Fruit fly (Drosophila melanogaster) whole organism, embryonic: ENCODE results near the gene Mco4.

ENCODE experiments used
- Antp ChIP-seq: fragments of 200-800 bp; sonication (Bioruptor generic); optimal IDR thresholded peaks from 3 replicates; lab custom pipeline; 2016; ENCODE audit warnings: missing biosample characterization, missing genetic modification characterization
- Asciz ChIP-seq: fragments of 200-800 bp; sonication (Bioruptor generic); optimal IDR thresholded peaks from 2 replicates; lab custom pipeline; 2017; ENCODE audit warnings: missing biosample characterization, mild to moderate bottlenecking, missing genetic modification characterization, missing genetic modification reagents
- Atf3 ChIP-seq: fragments of 200-800 bp; sonication (Bioruptor generic); optimal IDR thresholded peaks from 3 replicates; lab custom pipeline; 2016; ENCODE audit warnings: missing biosample characterization, missing genetic modification characterization
- BEAF-32 ChIP-seq: fragments of 200-800 bp; sonication (Bioruptor generic); optimal IDR thresholded peaks from 3 replicates; lab custom pipeline; 2017; ENCODE audit warnings: missing biosample characterization, missing genetic modification characterization, mild to moderate bottlenecking, moderate library complexity, missing genetic modification reagents
- CG1024 ChIP-seq: fragments of 200-800 bp; sonication (Bioruptor generic); IDR thresholded peaks from 2 replicates; pipeline ENCODE4 v1.3.6; 2022; ENCODE audit warnings: missing biosample characterization, missing genetic modification characterization
- CG10321 ChIP-seq: fragments of 200-800 bp; sonication (Bioruptor generic); IDR thresholded peaks from 2 replicates; pipeline ENCODE4 v1.3.6; 2022; ENCODE audit warnings: missing biosample characterization, missing genetic modification characterization
- CG12104 ChIP-seq: fragments of 200-800 bp; sonication (Bioruptor generic); optimal IDR thresholded peaks from 3 replicates; lab custom pipeline; 2016; ENCODE audit warnings: missing biosample characterization, missing genetic modification characterization
- CG1233 ChIP-seq: fragments of 200-800 bp; sonication (Bioruptor generic); optimal IDR thresholded peaks from 4 replicates; lab custom pipeline; 2018; ENCODE audit warnings: missing biosample characterization, mild to moderate bottlenecking, missing genetic modification characterization
- CG13775 ChIP-seq: fragments of 200-800 bp; sonication (Bioruptor generic); optimal IDR thresholded peaks from 3 replicates; lab custom pipeline; 2017; ENCODE audit warnings: missing biosample characterization, mild to moderate bottlenecking, missing genetic modification characterization
- CG18619 ChIP-seq: fragments of 200-800 bp; sonication (Bioruptor generic); optimal IDR thresholded peaks from 3 replicates; lab custom pipeline; 2017; ENCODE audit warnings: missing biosample characterization, mild to moderate bottlenecking, missing genetic modification characterization
- CG31365 ChIP-seq: fragments of 200-800 bp; sonication (Bioruptor generic); optimal IDR thresholded peaks from 2 replicates; lab custom pipeline; 2018; ENCODE audit warnings: missing biosample characterization, mild to moderate bottlenecking, missing genetic modification characterization
- CG31388 ChIP-seq: fragments of 200-800 bp; sonication (Bioruptor generic); optimal IDR thresholded peaks from 2 replicates; lab custom pipeline; 2016; ENCODE audit warnings: missing biosample characterization, missing genetic modification characterization
- CG33213 ChIP-seq: fragments of 200-800 bp; sonication (Bioruptor generic); optimal IDR thresholded peaks from 3 replicates; lab custom pipeline; 2016; ENCODE audit warnings: missing biosample characterization, missing genetic modification characterization
- CG42726 ChIP-seq: fragments of 200-800 bp; sonication (Bioruptor generic); IDR thresholded peaks from 2 replicates; pipeline ENCODE4 v1.3.6; 2022; ENCODE audit warnings: missing biosample characterization, missing genetic modification characterization; ENCODE audit not compliant: partially characterized antibody
- CG5245 ChIP-seq: fragments of 200-800 bp; sonication (Bioruptor generic); optimal IDR thresholded peaks from 3 replicates; lab custom pipeline; 2016; ENCODE audit warnings: missing biosample characterization, missing genetic modification characterization
- CG6654 ChIP-seq: fragments of 200-800 bp; sonication (Bioruptor generic); optimal IDR thresholded peaks from 2 replicates; lab custom pipeline; 2017; ENCODE audit warnings: missing biosample characterization, mild to moderate bottlenecking, missing genetic modification characterization
- CG6689 ChIP-seq: fragments of 200-800 bp; sonication (Bioruptor generic); IDR thresholded peaks from 2 replicates; pipeline ENCODE4 v1.3.6; 2022; ENCODE audit warnings: missing biosample characterization, missing genetic modification characterization
- Dll ChIP-seq: fragments of 200-800 bp; sonication (Bioruptor generic); IDR thresholded peaks from 4 replicates; pipeline ENCODE4 v1.3.6; 2022; ENCODE audit warnings: missing biosample characterization, missing genetic modification characterization; ENCODE audit not compliant: partially characterized antibody
- Elba2 ChIP-seq: fragments of 200-800 bp; sonication (Bioruptor generic); optimal IDR thresholded peaks from 3 replicates; lab custom pipeline; 2016; ENCODE audit warnings: missing biosample characterization, missing genetic modification characterization
- Fer2 ChIP-seq: fragments of 200-800 bp; sonication (Bioruptor generic); optimal IDR thresholded peaks from 2 replicates; lab custom pipeline; 2018; ENCODE audit warnings: missing biosample characterization, mild to moderate bottlenecking, missing genetic modification characterization, moderate library complexity
- H2.0 ChIP-seq: fragments of 200-800 bp; sonication (Bioruptor generic); IDR thresholded peaks from 2 replicates; pipeline ENCODE4 v1.3.6; 2022; ENCODE audit warnings: missing biosample characterization, missing genetic modification characterization
- HLH3B ChIP-seq: fragments of 200-800 bp; sonication (Bioruptor generic); IDR thresholded peaks from 2 replicates; pipeline ENCODE4 v1.3.6; 2022; ENCODE audit warnings: missing biosample characterization, missing genetic modification characterization
- Hmr ChIP-seq: fragments of 200-800 bp; sonication (Bioruptor generic); optimal IDR thresholded peaks from 3 replicates; lab custom pipeline; 2017; ENCODE audit warnings: mild to moderate bottlenecking, missing biosample characterization, missing genetic modification reagents, missing genetic modification characterization
- Kr ChIP-seq: fragments of 200-800 bp; sonication (Bioruptor generic); optimal IDR thresholded peaks from 2 replicates; lab custom pipeline; 2017; ENCODE audit warnings: missing biosample characterization, mild to moderate bottlenecking, missing genetic modification characterization
- NC2α ChIP-seq: fragments of 200-800 bp; sonication (Bioruptor generic); optimal IDR thresholded peaks from 2 replicates; lab custom pipeline; 2016; ENCODE audit warnings: missing biosample characterization, missing genetic modification characterization
- Poxn ChIP-seq: fragments of 200-800 bp; sonication (Bioruptor generic); IDR thresholded peaks from 2 replicates; pipeline ENCODE4 v1.3.6; 2022; ENCODE audit warnings: missing biosample characterization, missing genetic modification characterization
- Ptx1 ChIP-seq: fragments of 200-800 bp; sonication (Bioruptor generic); IDR thresholded peaks from 2 replicates; pipeline ENCODE4 v1.3.6; 2022; ENCODE audit warnings: missing biosample characterization, missing genetic modification characterization
- Rfx ChIP-seq: fragments of 200-800 bp; sonication (Bioruptor generic); IDR thresholded peaks from 2 replicates; pipeline ENCODE4 v1.3.6; 2022; ENCODE audit warnings: missing biosample characterization, missing genetic modification characterization
- Xrp1 ChIP-seq: fragments of 200-800 bp; sonication (Bioruptor generic); IDR thresholded peaks from 2 replicates; pipeline ENCODE4 v1.3.6; 2022; ENCODE audit warnings: missing biosample characterization, missing genetic modification characterization
- abd-A ChIP-seq: fragments of 200-800 bp; sonication (Bioruptor generic); optimal IDR thresholded peaks from 3 replicates; lab custom pipeline; 2019; ENCODE audit warnings: missing biosample characterization, mild to moderate bottlenecking, missing genetic modification characterization, moderate library complexity
- bbx ChIP-seq: fragments of 200-800 bp; sonication (Bioruptor generic); IDR thresholded peaks from 2 replicates; pipeline ENCODE4 v1.3.6; 2022; ENCODE audit warnings: missing biosample characterization, missing genetic modification characterization; ENCODE audit not compliant: partially characterized antibody
- cg ChIP-seq: fragments of 200-800 bp; sonication (Bioruptor generic); optimal IDR thresholded peaks from 3 replicates; lab custom pipeline; 2019; ENCODE audit warnings: missing biosample characterization, mild to moderate bottlenecking, missing genetic modification characterization, moderate library complexity
- crc ChIP-seq: fragments of 200-800 bp; sonication (Bioruptor generic); optimal IDR thresholded peaks from 2 replicates; lab custom pipeline; 2016; ENCODE audit warnings: missing biosample characterization, missing genetic modification characterization
- da ChIP-seq: fragments of 200-800 bp; sonication (Bioruptor generic); optimal IDR thresholded peaks from 2 replicates; lab custom pipeline; 2016; ENCODE audit warnings: missing biosample characterization, missing genetic modification characterization
- dati ChIP-seq: fragments of 200-800 bp; sonication (Bioruptor generic); IDR thresholded peaks from 2 replicates; pipeline ENCODE4 v1.3.6; 2022; ENCODE audit warnings: missing biosample characterization, missing genetic modification characterization
- dmrt99B ChIP-seq: fragments of 200-800 bp; sonication (Bioruptor generic); optimal IDR thresholded peaks from 2 replicates; lab custom pipeline; 2018; ENCODE audit warnings: missing biosample characterization, mild to moderate bottlenecking, missing genetic modification characterization, moderate library complexity
- dysf ChIP-seq: fragments of 200-800 bp; sonication (Bioruptor generic); IDR thresholded peaks from 3 replicates; pipeline ENCODE4 v1.3.6; 2022; ENCODE audit warnings: missing biosample characterization, missing genetic modification characterization
- esg ChIP-seq: fragments of 200-800 bp; sonication (Bioruptor generic); conservative IDR thresholded peaks from 2 replicates; pipeline ENCODE4 v1.3.6; 2022; ENCODE audit warnings: missing biosample characterization, missing genetic modification characterization
- fd3F ChIP-seq: fragments of 200-800 bp; sonication (Bioruptor generic); optimal IDR thresholded peaks from 2 replicates; lab custom pipeline; 2018; ENCODE audit warnings: missing biosample characterization, mild to moderate bottlenecking, missing genetic modification characterization, moderate library complexity
- ftz-f1 ChIP-seq: fragments of 200-800 bp; sonication (Bioruptor generic); optimal IDR thresholded peaks from 2 replicates; lab custom pipeline; 2016; ENCODE audit warnings: missing biosample characterization, missing genetic modification characterization
- hb ChIP-seq: fragments of 200-800 bp; sonication (Bioruptor generic); IDR thresholded peaks from 3 replicates; pipeline ENCODE4 v1.3.6; 2022; ENCODE audit warnings: missing biosample characterization, missing genetic modification characterization; ENCODE audit not compliant: partially characterized antibody
- hkb ChIP-seq, 2 experiments: fragments of 200-800 bp in 1 of 2; fragments of >200 bp in 1 of 2; sonication (Bioruptor generic) in 1 of 2; IDR thresholded peaks in 1 of 2; optimal IDR thresholded peaks in 1 of 2; 2 replicates each; pipeline versions ENCODE4 v1.3.6 to Lab custom; 2017 to 2022; ENCODE audit warnings: missing biosample characterization in 1 of 2, missing genetic modification characterization in 1 of 2
- jumu ChIP-seq: fragments of 200-800 bp; sonication (Bioruptor generic); optimal IDR thresholded peaks from 3 replicates; lab custom pipeline; 2016; ENCODE audit warnings: missing biosample characterization, missing genetic modification characterization
- kah ChIP-seq: fragments of 200-800 bp; sonication (Bioruptor generic); optimal IDR thresholded peaks from 2 replicates; lab custom pipeline; 2018; ENCODE audit warnings: missing biosample characterization, mild to moderate bottlenecking, missing genetic modification characterization
- mam ChIP-seq: fragments of 200-800 bp; sonication (Bioruptor generic); optimal IDR thresholded peaks from 3 replicates; lab custom pipeline; 2016; ENCODE audit warnings: missing biosample characterization, missing genetic modification characterization
- prd ChIP-seq, 3 experiments: fragments of >200 bp in 2 of 3; fragments of 200-800 bp in 1 of 3; sonication (Bioruptor generic) in 1 of 3; optimal IDR thresholded peaks in 2 of 3; IDR thresholded peaks in 1 of 3; 2 replicates in 2 of 3; 3 replicates in 1 of 3; pipeline versions ENCODE4 v1.3.6 to Lab custom; 2017 to 2022; ENCODE audit warnings: missing biosample characterization in 1 of 3, missing genetic modification characterization in 1 of 3
- sr ChIP-seq: fragments of 200-800 bp; sonication (Bioruptor generic); IDR thresholded peaks from 3 replicates; pipeline ENCODE4 v1.3.6; 2022; ENCODE audit warnings: missing biosample characterization, missing genetic modification characterization
- vvl ChIP-seq: fragments of 200-800 bp; sonication (Bioruptor generic); IDR thresholded peaks from 2 replicates; pipeline ENCODE4 v1.3.6; 2022; ENCODE audit warnings: missing biosample characterization, missing genetic modification characterization
- zf30C ChIP-seq: fragments of 200-800 bp; sonication (Bioruptor generic); optimal IDR thresholded peaks from 3 replicates; lab custom pipeline; 2018; ENCODE audit warnings: missing biosample characterization, mild to moderate bottlenecking, missing genetic modification characterization

Mco4 gene

DNA sequence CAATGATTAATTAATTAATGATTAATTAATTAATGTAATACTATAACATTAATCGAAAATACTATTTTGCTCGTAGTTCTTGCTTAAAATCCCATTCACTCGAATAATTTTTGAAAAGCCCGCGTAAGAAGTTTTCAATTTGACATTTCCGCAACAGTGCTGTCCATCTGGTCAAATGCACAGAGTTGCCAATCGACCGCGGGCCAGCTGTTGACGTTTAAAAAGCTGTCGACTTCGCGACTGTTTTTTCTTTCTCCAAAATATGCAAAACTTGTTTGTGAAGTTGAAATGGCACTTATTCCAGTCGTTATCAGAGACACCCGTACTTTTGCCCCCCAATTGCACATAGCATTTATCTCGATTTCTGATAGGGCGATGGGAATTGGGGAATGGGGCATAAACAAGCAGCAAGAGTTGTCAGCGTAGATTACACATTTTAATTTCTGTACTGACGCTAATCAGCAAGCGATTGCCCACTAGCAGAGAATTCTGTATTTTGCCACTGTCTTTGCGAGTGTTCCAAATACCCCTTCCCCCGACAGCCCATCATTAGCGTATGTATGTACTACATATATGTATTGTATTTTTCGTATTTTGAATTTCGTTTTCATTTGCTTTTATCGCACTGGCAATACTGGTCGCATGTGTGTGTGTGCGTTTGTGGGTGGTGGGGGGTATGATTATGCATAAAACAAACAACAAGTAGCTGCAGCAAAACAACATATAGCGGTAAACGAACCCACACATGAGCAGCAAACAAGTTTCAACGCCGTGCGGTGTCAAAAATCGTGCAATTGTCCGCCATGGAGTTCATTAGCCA is 739 bp upstream of the Mco4 start, which contains the start of gene Srx (continued):
- TF ChIP-seq dmrt99B (tag; lab: Kevin White, UChicago) (no peak), NC2α (GFP tag; lab: Kevin White, UChicago) (no peak), ftz-f1 (GFP tag; lab: Kevin White, UChicago) (no peak), zf30C (GFP tag; lab: Kevin White, UChicago) (no peak), CG42726 (GFP tag; lab: Robert Waterston, UW) (no peak), dati (GFP tag; lab: Robert Waterston, UW) (no peak), CG31388 (no peak), Dll (GFP tag; lab: Robert Waterston, UW) (no peak), CG18619 (GFP tag; lab: Kevin White, UChicago) (no peak), abd-A (no peak), CG31365 (no peak), CG13775 (GFP tag; lab: Kevin White, UChicago) (peak; percentile 3), mam (GFP tag; lab: Kevin White, UChicago) (peak; percentile 38), HLH3B (GFP tag; lab: Robert Waterston, UW) (no peak), Xrp1 (no peak), CG1024 (GFP tag; lab: Robert Waterston, UW) (no peak), da (GFP tag; lab: Kevin White, UChicago) (no peak), CG12104 (GFP tag; lab: Kevin White, UChicago) (no peak), prd (optimal IDR thresholded peaks at IDR 0.05; lab: Kevin White, UChicago) (no peak), prd (GFP tag; IDR thresholded peaks at IDR 0.05; lab: Robert Waterston, UW) (no peak), Rfx (GFP tag; lab: Robert Waterston, UW) (peak; percentile 29; the same call in 1 of the 2 replicates), sr (GFP tag; lab: Robert Waterston, UW) (no peak), CG6654 (GFP tag; lab: Kevin White, UChicago) (no peak), H2.0 (no peak), kah (GFP tag; lab: Kevin White, UChicago) (no peak), Poxn (GFP tag; lab: Robert Waterston, UW) (no peak), Fer2 (tag; lab: Kevin White, UChicago) (no peak), dysf (GFP tag; lab: Robert Waterston, UW) (no peak), Asciz (GFP tag; lab: Kevin White, UChicago) (no peak), CG6689 (GFP tag; lab: Robert Waterston, UW) (no peak), fd3F (no peak), Kr (GFP tag; lab: Kevin White, UChicago) (no peak), Elba2 (GFP tag; lab: Kevin White, UChicago) (no peak), BEAF-32 (GFP tag; lab: Kevin White, UChicago) (peak; percentile 42), hb (GFP tag; lab: Robert Waterston, UW) (no peak), CG10321 (GFP tag; lab: Robert Waterston, UW) (no peak), cg (peak; percentile 69), bbx (no peak), Hmr (GFP tag; lab: Kevin White, UChicago) (peak; percentile 2), CG5245 (GFP tag; lab: Kevin White, UChicago) (no peak), CG33213 (GFP tag; lab: Kevin White, UChicago) (no peak), jumu (GFP tag; lab: Kevin White, UChicago) (no peak), hkb (optimal IDR thresholded peaks at IDR 0.05; lab: Kevin White, UChicago) (no peak), hkb (GFP tag; IDR thresholded peaks at IDR 0.05; lab: Robert Waterston, UW) (no peak), Atf3 (GFP tag; lab: Kevin White, UChicago) (no peak), esg (GFP tag; lab: Robert Waterston, UW) (no peak), Antp (GFP tag; lab: Kevin White, UChicago) (peak; percentile 11), Ptx1 (GFP tag; lab: Robert Waterston, UW) (no peak), CG1233 (peak; percentile 6), crc (GFP tag; lab: Kevin White, UChicago) (no peak), vvl (GFP tag; lab: Robert Waterston, UW) (no peak)
